Worm (Caenorhabditis elegans) whole organism, midembryonic: ENCODE measurements around the gene C16D2.1.

Experiments used
- T22C8.4 ChIP-seq: fragments of 200-800 bp; sonication (Bioruptor generic); IDR thresholded peaks from 2 replicates; pipeline ENCODE4 v1.3.6; 2022; ENCODE audit warnings: missing genetic modification characterization, missing compliant biosample characterization
- cog-1 ChIP-seq: sonication (generic microtip); optimal IDR thresholded peaks from 2 replicates; lab custom pipeline; 2016; ENCODE audit warnings: missing genetic modification characterization, missing compliant biosample characterization
- flt-1 ChIP-seq: fragments of 200-800 bp; sonication (Bioruptor generic); IDR thresholded peaks from 2 replicates; pipeline ENCODE4 v1.3.6; 2022; ENCODE audit warnings: missing genetic modification characterization, missing compliant biosample characterization
- klf-2 ChIP-seq: fragments of 200-800 bp; sonication (Bioruptor generic); conservative IDR thresholded peaks from 2 replicates; pipeline ENCODE4 v1.3.6; 2022; ENCODE audit warnings: missing genetic modification reagents, missing genetic modification characterization, missing compliant biosample characterization
- med-1 ChIP-seq: sonication (generic microtip); optimal IDR thresholded peaks from 2 replicates; lab custom pipeline; 2017; ENCODE audit warnings: missing genetic modification characterization, mild to moderate bottlenecking, missing compliant biosample characterization, antibody characterized with exemption, missing genetic modification reagents; ENCODE audit not compliant: insufficient read depth
- ref-1 ChIP-seq: fragments of 200-800 bp; sonication (Bioruptor generic); conservative IDR thresholded peaks from 2 replicates; pipeline ENCODE4 v1.3.6; 2022; ENCODE audit warnings: missing genetic modification reagents, missing genetic modification characterization, missing compliant biosample characterization
- tab-1 ChIP-seq: fragments of 200-800 bp; sonication (Bioruptor generic); IDR thresholded peaks from 2 replicates; pipeline ENCODE4 v1.3.6; 2022; ENCODE audit warnings: missing genetic modification characterization, missing compliant biosample characterization
- ztf-23 ChIP-seq: fragments of 200-800 bp; sonication (Bioruptor generic); IDR thresholded peaks from 2 replicates; pipeline ENCODE4 v1.3.6; 2022; ENCODE audit warnings: missing genetic modification reagents, missing genetic modification characterization, missing compliant biosample characterization
- ztf-29 ChIP-seq: fragments of 200-800 bp; sonication (Bioruptor generic); IDR thresholded peaks from 2 replicates; pipeline ENCODE4 v1.3.6; 2022; ENCODE audit warnings: missing genetic modification reagents, missing genetic modification characterization, missing compliant biosample characterization

C16D2.1 gene

ce11 chrII:9131363-9131762 lies at the start of gene C16D2.1:
Gene C16D2.1, plus strand, starts transcription at chrII:9131663.
- TF ChIP-seq tab-1 = no peak
- TF ChIP-seq ref-1 (GFP tag; lab: Robert Waterston, UW) = no peak
- TF ChIP-seq klf-2 (GFP tag; lab: Robert Waterston, UW) = no peak
- TF ChIP-seq cog-1 (tag; lab: Kevin White, UChicago) = no peak
- TF ChIP-seq flt-1 = no peak
- TF ChIP-seq T22C8.4 (GFP tag; lab: Robert Waterston, UW) = no peak
- TF ChIP-seq ztf-29 = no peak
- TF ChIP-seq med-1 (GFP tag; lab: Kevin White, UChicago) = no peak
- no peak for TF ChIP-seq ztf-23 (GFP tag; lab: Robert Waterston, UW)

- TF ChIP-seq flt-1 (no peak), ztf-29 (no peak), tab-1 (no peak), cog-1 (tag; lab: Kevin White, UChicago) (no peak)
Measured at ce11 chrII:9083093-9083492, 48.4 kb upstream of the C16D2.1 start, which contains the start of gene sysm-1. Gene sysm-1, minus strand, starts transcription at chrII:9083193.

- TF ChIP-seq flt-1 (no peak), tab-1 (no peak), T22C8.4 (GFP tag; lab: Robert Waterston, UW) (no peak), ztf-23 (GFP tag; lab: Robert Waterston, UW) (no peak), ztf-29 (no peak), med-1 (GFP tag; lab: Kevin White, UChicago) (no peak), cog-1 (tag; lab: Kevin White, UChicago) (no peak)
Measured at ce11 chrII:9086308-9086707, 45.2 kb upstream of the C16D2.1 start, which contains the start of gene hlh-3. Gene hlh-3, plus strand, starts transcription at chrII:9086608.

ce11 chrII:9092910-9093309 lies 38.6 kb upstream of the C16D2.1 start:
- TF ChIP-seq ztf-23 (GFP tag; lab: Robert Waterston, UW) (no peak), med-1 (GFP tag; lab: Kevin White, UChicago) (no peak), ref-1 (GFP tag; lab: Robert Waterston, UW) (no peak), flt-1 (no peak), klf-2 (GFP tag; lab: Robert Waterston, UW) (no peak)

- TF ChIP-seq ztf-29 = no peak
- TF ChIP-seq cog-1 (tag; lab: Kevin White, UChicago) = no peak
- TF ChIP-seq tab-1 = no peak
- no peak for TF ChIP-seq ztf-23 (GFP tag; lab: Robert Waterston, UW)
- no peak for TF ChIP-seq klf-2 (GFP tag; lab: Robert Waterston, UW)
- TF ChIP-seq T22C8.4 (GFP tag; lab: Robert Waterston, UW) = no peak
- TF ChIP-seq flt-1 = no peak
- TF ChIP-seq med-1 (GFP tag; lab: Kevin White, UChicago) = no peak
- no peak for TF ChIP-seq ref-1 (GFP tag; lab: Robert Waterston, UW)
Measured at ce11 chrII:9093584-9093983, 37.9 kb upstream of the C16D2.1 start, which contains the start of gene C07H4.1. Gene C07H4.1, minus strand, starts transcription at chrII:9093684.

ce11 chrII:9094247-9094790 lies 37.1 kb upstream of the C16D2.1 start:
- TF ChIP-seq med-1 (GFP tag; lab: Kevin White, UChicago) (no peak), ref-1 (GFP tag; lab: Robert Waterston, UW) (no peak), T22C8.4 (GFP tag; lab: Robert Waterston, UW) (no peak)

- no peak for TF ChIP-seq ztf-23 (GFP tag; lab: Robert Waterston, UW)
- TF ChIP-seq ztf-29 = no peak
- no peak for TF ChIP-seq cog-1 (tag; lab: Kevin White, UChicago)
- no peak for TF ChIP-seq T22C8.4 (GFP tag; lab: Robert Waterston, UW)
- no peak for TF ChIP-seq klf-2 (GFP tag; lab: Robert Waterston, UW)
- TF ChIP-seq tab-1 = no peak
- no peak for TF ChIP-seq flt-1
- TF ChIP-seq ref-1 (GFP tag; lab: Robert Waterston, UW) = no peak
- no peak for TF ChIP-seq med-1 (GFP tag; lab: Kevin White, UChicago)
Measured at ce11 chrII:9097302-9097701, 34.2 kb upstream of the C16D2.1 start.

ce11 chrII:9098505-9098904 lies 33.0 kb upstream of the C16D2.1 start, which contains the start of gene clh-5:
Gene clh-5, minus strand, starts transcription at chrII:9098605.
- TF ChIP-seq tab-1 (no peak), T22C8.4 (GFP tag; lab: Robert Waterston, UW) (no peak), klf-2 (GFP tag; lab: Robert Waterston, UW) (no peak), ztf-23 (GFP tag; lab: Robert Waterston, UW) (no peak), cog-1 (tag; lab: Kevin White, UChicago) (no peak), ztf-29 (no peak), ref-1 (GFP tag; lab: Robert Waterston, UW) (no peak), flt-1 (no peak), med-1 (GFP tag; lab: Kevin White, UChicago) (no peak)

ce11 chrII:9099017-9099416 lies 32.4 kb upstream of the C16D2.1 start, which contains the start of gene T24H10.1:
Gene T24H10.1, plus strand, starts transcription at chrII:9099371.
- TF ChIP-seq med-1 (GFP tag; lab: Kevin White, UChicago) (no peak), cog-1 (tag; lab: Kevin White, UChicago) (no peak), ztf-23 (GFP tag; lab: Robert Waterston, UW) (no peak), tab-1 (no peak), klf-2 (GFP tag; lab: Robert Waterston, UW) (no peak), ztf-29 (no peak), ref-1 (GFP tag; lab: Robert Waterston, UW) (no peak), T22C8.4 (GFP tag; lab: Robert Waterston, UW) (no peak), flt-1 (no peak)

ce11 chrII:9100798-9101197 lies 30.7 kb upstream of the C16D2.1 start, which contains the start of gene T24H10.5:
Gene T24H10.5, plus strand, starts transcription at chrII:9101098.
- TF ChIP-seq ztf-23 (GFP tag; lab: Robert Waterston, UW) = no peak
- no peak for TF ChIP-seq klf-2 (GFP tag; lab: Robert Waterston, UW)
